Worm (Caenorhabditis elegans) whole organism, young adult: ENCODE measurements around the gene F45C12.17.

Experiments
- B0035.1 ChIP-seq: sonication (generic microtip); optimal IDR thresholded peaks from 2 replicates; lab custom pipeline; 2016; ENCODE audit warnings: missing genetic modification characterization, mild to moderate bottlenecking, missing compliant biosample characterization, missing genotype, missing genetic modification reagents
- C17E4.6 ChIP-seq: fragments of 200-800 bp; sonication (Bioruptor generic); IDR thresholded peaks from 2 replicates; pipeline ENCODE4 v1.3.6; 2022; ENCODE audit warnings: missing genetic modification reagents, missing genetic modification characterization, missing compliant biosample characterization
- D2030.7 ChIP-seq: fragments of 200-800 bp; sonication (Bioruptor generic); IDR thresholded peaks from 2 replicates; pipeline ENCODE4 v1.3.6; 2022; ENCODE audit warnings: missing genetic modification reagents, missing genetic modification characterization, missing compliant biosample characterization
- F23B12.7 ChIP-seq: sonication (generic microtip); optimal IDR thresholded peaks from 2 replicates; lab custom pipeline; 2017; ENCODE audit warnings: missing genetic modification characterization, mild to moderate bottlenecking, missing compliant biosample characterization, antibody characterized with exemption, moderate library complexity; ENCODE audit not compliant: insufficient read depth
- F33H1.4 ChIP-seq: fragments of 200-800 bp; sonication (Bioruptor generic); IDR thresholded peaks from 2 replicates; pipeline ENCODE4 v1.3.6; 2022; ENCODE audit warnings: missing genetic modification reagents, missing genetic modification characterization, missing compliant biosample characterization
- F39B2.1 ChIP-seq: fragments of 200-800 bp; sonication (Bioruptor generic); IDR thresholded peaks from 2 replicates; pipeline ENCODE4 v1.3.6; 2022; ENCODE audit warnings: missing genetic modification reagents, missing genetic modification characterization, missing compliant biosample characterization
- F52B5.7 ChIP-seq: sonication (generic microtip); optimal IDR thresholded peaks from 2 replicates; lab custom pipeline; 2016; ENCODE audit warnings: mild to moderate bottlenecking, missing genetic modification characterization, missing compliant biosample characterization
- F55B11.4 ChIP-seq: sonication (generic microtip); optimal IDR thresholded peaks from 2 replicates; lab custom pipeline; 2016; ENCODE audit warnings: missing compliant biosample characterization, missing genetic modification characterization, borderline replicate concordance; ENCODE audit not compliant: insufficient read depth
- F57A8.1 ChIP-seq: fragments of 200-800 bp; sonication (Bioruptor generic); optimal IDR thresholded peaks from 2 replicates; lab custom pipeline; 2018; ENCODE audit warnings: mild to moderate bottlenecking, missing genetic modification characterization, moderate library complexity, missing compliant biosample characterization
- F57C9.4 ChIP-seq: sonication (generic microtip); optimal IDR thresholded peaks from 2 replicates; lab custom pipeline; 2017; ENCODE audit warnings: mild to moderate bottlenecking, missing genetic modification characterization, missing compliant biosample characterization
- Y53F4B.3 ChIP-seq: fragments of 200-800 bp; sonication (Bioruptor generic); IDR thresholded peaks from 2 replicates; pipeline ENCODE4 v1.3.6; 2022; ENCODE audit warnings: missing genetic modification reagents, missing genetic modification characterization, missing compliant biosample characterization
- Y95B8A.8 ChIP-seq: fragments of 200-800 bp; sonication (Bioruptor generic); IDR thresholded peaks from 2 replicates; pipeline ENCODE4 v1.3.6; 2022; ENCODE audit warnings: missing genetic modification reagents, missing genetic modification characterization, missing compliant biosample characterization
- aptf-2 ChIP-seq: fragments of 200-800 bp; sonication (Bioruptor generic); conservative IDR thresholded peaks from 2 replicates; pipeline ENCODE4 v1.3.6; 2022; ENCODE audit warnings: missing genetic modification reagents, missing genetic modification characterization, missing compliant biosample characterization
- attf-3 ChIP-seq: fragments of 200-800 bp; sonication (Bioruptor generic); conservative IDR thresholded peaks from 2 replicates; pipeline ENCODE4 v1.3.6; 2022; ENCODE audit warnings: missing genetic modification reagents, missing genetic modification characterization, missing compliant biosample characterization
- attf-5 ChIP-seq: fragments of 200-800 bp; sonication (Bioruptor generic); optimal IDR thresholded peaks from 2 replicates; lab custom pipeline; 2018; ENCODE audit warnings: mild to moderate bottlenecking, missing genetic modification characterization, missing compliant biosample characterization
- bed-1 ChIP-seq: fragments of 200-800 bp; sonication (Bioruptor generic); IDR thresholded peaks from 2 replicates; pipeline ENCODE4 v1.3.6; 2022; ENCODE audit warnings: missing genetic modification reagents, missing genetic modification characterization, missing compliant biosample characterization
- cebp-1 ChIP-seq, 2 experiments: fragments of 200-800 bp in 1 of 2; sonication (Bioruptor generic) in 1 of 2; sonication (generic microtip) in 1 of 2; IDR thresholded peaks in 1 of 2; optimal IDR thresholded peaks in 1 of 2; 2 replicates each; pipeline versions ENCODE4 v1.3.6 to Lab custom; 2017 to 2022; ENCODE audit warnings: missing compliant biosample characterization in 2 of 2, missing genetic modification characterization in 2 of 2, mild to moderate bottlenecking in 1 of 2, missing genetic modification reagents in 1 of 2, moderate library complexity in 1 of 2
- cebp-2 ChIP-seq: fragments of 200-800 bp; sonication (Bioruptor generic); IDR thresholded peaks from 2 replicates; pipeline ENCODE4 v1.3.6; 2022; ENCODE audit warnings: missing genetic modification characterization, missing compliant biosample characterization
- ceh-58 ChIP-seq: fragments of 200-800 bp; sonication (Bioruptor generic); IDR thresholded peaks from 2 replicates; pipeline ENCODE4 v1.3.6; 2022; ENCODE audit warnings: missing genetic modification characterization, missing compliant biosample characterization
- dox-1 ChIP-seq: fragments of 200-800 bp; sonication (Bioruptor generic); IDR thresholded peaks from 2 replicates; pipeline ENCODE4 v1.3.6; 2022; ENCODE audit warnings: missing genetic modification reagents, missing genetic modification characterization, missing compliant biosample characterization
- dpl-1 ChIP-seq: fragments of 150-350 bp; optimal IDR thresholded peaks from 2 replicates; lab custom pipeline; 2014; ENCODE audit warnings: missing biosample characterization, missing genetic modification reagents, missing genetic modification characterization
- egl-18 ChIP-seq: fragments of 200-800 bp; sonication (Bioruptor generic); IDR thresholded peaks from 2 replicates; pipeline ENCODE4 v1.3.6; 2022; ENCODE audit warnings: missing genetic modification reagents, missing genetic modification characterization, missing compliant biosample characterization
- egrh-3 ChIP-seq: fragments of 200-800 bp; sonication (Bioruptor generic); IDR thresholded peaks from 2 replicates; pipeline ENCODE4 v1.3.6; 2022; ENCODE audit warnings: missing genetic modification reagents, missing genetic modification characterization, missing compliant biosample characterization
- him-1 ChIP-seq: sonication (generic microtip); optimal IDR thresholded peaks from 2 replicates; lab custom pipeline; 2016; ENCODE audit warnings: missing genotype, missing genetic modification reagents, missing genetic modification characterization, missing compliant biosample characterization
- hmg-20 ChIP-seq: fragments of 200-800 bp; sonication (Bioruptor generic); IDR thresholded peaks from 2 replicates; pipeline ENCODE4 v1.3.6; 2022; ENCODE audit warnings: missing genetic modification reagents, missing genetic modification characterization, missing compliant biosample characterization
- hsf-1 ChIP-seq: fragments of 200-800 bp; sonication (Bioruptor generic); IDR thresholded peaks from 2 replicates; pipeline ENCODE4 v1.3.6; 2022; ENCODE audit warnings: missing genetic modification reagents, missing genetic modification characterization, missing compliant biosample characterization
- lag-1 ChIP-seq: fragments of 200-800 bp; sonication (Bioruptor generic); IDR thresholded peaks from 2 replicates; pipeline ENCODE4 v1.3.6; 2022; ENCODE audit warnings: missing genetic modification reagents, missing genetic modification characterization, missing compliant biosample characterization
- let-607 ChIP-seq, 2 experiments: fragments of 200-800 bp in 1 of 2; sonication (Bioruptor generic) in 1 of 2; sonication (generic microtip) in 1 of 2; optimal IDR thresholded peaks; 2 replicates each; lab custom pipeline; 2016 to 2018; ENCODE audit warnings: mild to moderate bottlenecking in 2 of 2, missing compliant biosample characterization in 2 of 2, missing genetic modification characterization in 2 of 2, moderate library complexity in 2 of 2, missing genotype in 1 of 2
- lin-54 ChIP-seq: fragments of 200-800 bp; sonication (Bioruptor generic); optimal IDR thresholded peaks from 2 replicates; lab custom pipeline; 2018; ENCODE audit warnings: mild to moderate bottlenecking, missing genetic modification characterization, missing compliant biosample characterization
- lir-1 ChIP-seq: fragments of 200-800 bp; sonication (Bioruptor generic); conservative IDR thresholded peaks from 2 replicates; pipeline ENCODE4 v1.3.6; 2022; ENCODE audit warnings: missing genetic modification reagents, missing genetic modification characterization, missing compliant biosample characterization
- lsl-1 ChIP-seq: fragments of 200-800 bp; sonication (Bioruptor generic); optimal IDR thresholded peaks from 2 replicates; lab custom pipeline; 2018; ENCODE audit warnings: mild to moderate bottlenecking, missing genetic modification characterization, moderate library complexity, missing compliant biosample characterization
- nfya-1 ChIP-seq: sonication (generic microtip); optimal IDR thresholded peaks from 2 replicates; lab custom pipeline; 2017; ENCODE audit warnings: antibody characterized with exemption, missing compliant biosample characterization, missing genetic modification characterization, borderline replicate concordance; ENCODE audit not compliant: insufficient read depth
- nfya-2 ChIP-seq: fragments of 200-800 bp; sonication (Bioruptor generic); IDR thresholded peaks from 2 replicates; pipeline ENCODE4 v1.3.6; 2022; ENCODE audit warnings: missing genetic modification reagents, missing genetic modification characterization, missing compliant biosample characterization
- nfyb-1 ChIP-seq: fragments of 200-800 bp; sonication (Bioruptor generic); IDR thresholded peaks from 2 replicates; pipeline ENCODE4 v1.3.6; 2022; ENCODE audit warnings: missing genetic modification reagents, missing genetic modification characterization, missing compliant biosample characterization
- nhr-80 ChIP-seq: sonication (generic microtip); optimal IDR thresholded peaks from 2 replicates; lab custom pipeline; 2016; ENCODE audit warnings: missing genetic modification characterization, missing compliant biosample characterization
- pha-4 ChIP-seq: fragments of 150-350 bp; sonication (generic microtip); optimal IDR thresholded peaks from 2 replicates; lab custom pipeline; 2014; ENCODE audit warnings: missing biosample characterization, missing genetic modification reagents, missing genetic modification characterization
- somi-1 ChIP-seq: fragments of 200-800 bp; sonication (Bioruptor generic); optimal IDR thresholded peaks from 2 replicates; lab custom pipeline; 2018; ENCODE audit warnings: mild to moderate bottlenecking, missing genetic modification characterization, missing compliant biosample characterization
- ztf-26 ChIP-seq: sonication (generic microtip); optimal IDR thresholded peaks from 2 replicates; lab custom pipeline; 2017; ENCODE audit warnings: missing genetic modification characterization, missing compliant biosample characterization

Gene F45C12.17

ce11 chrII:1756582-1756981, 30.7 kb downstream of the F45C12.17 start, which contains the start of gene fbxb-53:
Gene fbxb-53 (plus strand): TSS chrII:1756882.
- TF ChIP-seq Y53F4B.3 (GFP tag; lab: Robert Waterston, UW) (no peak), lin-54 (no peak), lir-1 (GFP tag; lab: Robert Waterston, UW) (no peak), dpl-1 (GFP tag; lab: Kevin White, UChicago) (no peak), F39B2.1 (GFP tag; lab: Robert Waterston, UW) (no peak), F57C9.4 (no peak), pha-4 (tag; lab: Kevin White, UChicago) (no peak), let-607 (tag; optimal IDR thresholded peaks at IDR 0.05; lab: Kevin White, UChicago) (no peak), egl-18 (GFP tag; lab: Robert Waterston, UW) (no peak), F57A8.1 (GFP tag; lab: Kevin White, UChicago) (no peak), ztf-26 (tag; lab: Kevin White, UChicago) (no peak), hmg-20 (GFP tag; lab: Robert Waterston, UW) (no peak), B0035.1 (tag; lab: Kevin White, UChicago) (no peak), hsf-1 (GFP tag; lab: Robert Waterston, UW) (no peak), nfyb-1 (GFP tag; lab: Robert Waterston, UW) (no peak), F23B12.7 (tag; lab: Kevin White, UChicago) (no peak)

- TF ChIP-seq attf-5 (GFP tag; lab: Kevin White, UChicago) (no peak), attf-3 (GFP tag; lab: Robert Waterston, UW) (no peak), F55B11.4 (tag; lab: Kevin White, UChicago) (no peak), nhr-80 (tag; lab: Kevin White, UChicago) (no peak), egrh-3 (GFP tag; lab: Robert Waterston, UW) (no peak), F52B5.7 (no peak), Y53F4B.3 (GFP tag; lab: Robert Waterston, UW) (no peak), lag-1 (GFP tag; lab: Robert Waterston, UW) (no peak), nfya-2 (GFP tag; lab: Robert Waterston, UW) (no peak), dox-1 (no peak), Y95B8A.8 (GFP tag; lab: Robert Waterston, UW) (no peak)
Observed at ce11 chrII:1757033-1757432, 31.1 kb downstream of the F45C12.17 start, which contains the start of gene F36H5.10. Gene F36H5.10 (plus strand): TSS chrII:1757333.

DNA sequence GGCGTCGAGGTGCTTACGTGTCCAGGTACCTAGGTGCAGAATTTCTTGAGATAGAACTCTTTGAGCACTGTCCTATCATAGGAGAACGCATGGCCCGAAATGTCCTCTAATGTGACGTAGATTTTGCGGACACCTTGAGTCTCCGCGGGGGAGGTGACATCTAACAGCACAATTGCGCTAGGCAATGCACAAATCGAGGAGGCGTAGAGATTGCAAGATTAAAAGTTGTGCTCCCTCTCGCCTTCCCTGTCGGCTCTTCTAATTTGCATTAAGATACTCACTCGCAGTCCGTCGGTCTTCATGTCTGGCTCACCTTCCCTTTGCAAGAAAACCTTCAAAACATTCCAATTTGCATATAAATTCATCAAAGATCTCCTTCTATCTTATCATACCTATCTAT, 33.7 kb downstream of the F45C12.17 start, which contains the start of gene F36H5.18:
TSS of gene F36H5.18 (plus strand) at position 301 of the 400 bp plus-strand sequence.
- TF ChIP-seq him-1 (tag; lab: Kevin White, UChicago), result no peak
- TF ChIP-seq lin-54, result no peak
- TF ChIP-seq D2030.7, result no peak
- no peak for TF ChIP-seq cebp-1 (GFP tag; IDR thresholded peaks at IDR 0.05; lab: Robert Waterston, UW)
- no peak for TF ChIP-seq cebp-1 (tag; optimal IDR thresholded peaks at IDR 0.05; lab: Kevin White, UChicago)
- no peak for TF ChIP-seq bed-1 (GFP tag; lab: Robert Waterston, UW)
- TF ChIP-seq lsl-1, result no peak
- no peak for TF ChIP-seq nfya-1 (tag; lab: Kevin White, UChicago)
- TF ChIP-seq ceh-58 (GFP tag; lab: Robert Waterston, UW), result no peak
- TF ChIP-seq aptf-2 (GFP tag; lab: Robert Waterston, UW), result no peak
- TF ChIP-seq F33H1.4 (GFP tag; lab: Robert Waterston, UW), result no peak
- no peak for TF ChIP-seq C17E4.6 (GFP tag; lab: Robert Waterston, UW)
- no peak for TF ChIP-seq let-607 (tag; optimal IDR thresholded peaks at IDR 0.05; lab: Kevin White, UChicago)
- no peak for TF ChIP-seq nfya-2 (GFP tag; lab: Robert Waterston, UW)
- TF ChIP-seq somi-1 (GFP tag; lab: Kevin White, UChicago), result no peak
- no peak for TF ChIP-seq egrh-3 (GFP tag; lab: Robert Waterston, UW)
- no peak for TF ChIP-seq cebp-2 (GFP tag; lab: Robert Waterston, UW)
